Worm (Caenorhabditis elegans) whole organism, late embryonic: ENCODE results near the gene C44C1.1.

Source experiments
- C38D4.7 ChIP-seq: fragments of 200-800 bp; sonication (Bioruptor generic); optimal IDR thresholded peaks from 2 replicates; lab custom pipeline; 2018; ENCODE audit warnings: mild to moderate bottlenecking, missing genetic modification characterization, moderate library complexity, missing compliant biosample characterization
- F13H6.1 ChIP-seq: sonication (generic microtip); optimal IDR thresholded peaks from 2 replicates; lab custom pipeline; 2016; ENCODE audit warnings: missing genetic modification characterization, missing compliant biosample characterization
- K09A11.1 ChIP-seq: sonication (generic microtip); optimal IDR thresholded peaks from 2 replicates; lab custom pipeline; 2017; ENCODE audit warnings: antibody characterized with exemption, mild to moderate bottlenecking, missing genetic modification characterization, missing compliant biosample characterization; ENCODE audit not compliant: insufficient read depth
- T23F11.4 ChIP-seq: fragments of 200-800 bp; sonication (Bioruptor generic); optimal IDR thresholded peaks from 2 replicates; lab custom pipeline; 2018; ENCODE audit warnings: mild to moderate bottlenecking, missing genetic modification characterization, missing compliant biosample characterization
- ama-1 ChIP-seq: fragments of 150-350 bp; optimal IDR thresholded peaks from 2 replicates; lab custom pipeline; 2014
- ceh-22 ChIP-seq: sonication (generic microtip); optimal IDR thresholded peaks from 2 replicates; lab custom pipeline; 2017; ENCODE audit warnings: missing biosample characterization, missing genetic modification characterization
- ceh-24 ChIP-seq: sonication (generic microtip); optimal IDR thresholded peaks from 2 replicates; lab custom pipeline; 2016; ENCODE audit warnings: mild to moderate bottlenecking, missing genetic modification characterization, missing compliant biosample characterization
- ceh-30 ChIP-seq: fragments of 150-350 bp; optimal IDR thresholded peaks from 2 replicates; lab custom pipeline; 2014; ENCODE audit warnings: missing biosample characterization, missing genetic modification characterization
- ceh-34 ChIP-seq: sonication (generic microtip); optimal IDR thresholded peaks from 2 replicates; lab custom pipeline; 2016; ENCODE audit warnings: mild to moderate bottlenecking, missing genetic modification characterization, missing compliant biosample characterization
- ceh-45 ChIP-seq: fragments of 200-800 bp; sonication (Bioruptor generic); IDR thresholded peaks from 2 replicates; pipeline ENCODE4 v1.3.6; 2022; ENCODE audit warnings: missing genetic modification reagents, missing genetic modification characterization, missing compliant biosample characterization
- che-1 ChIP-seq: sonication (generic microtip); optimal IDR thresholded peaks from 2 replicates; lab custom pipeline; 2016; ENCODE audit warnings: mild to moderate bottlenecking, missing genetic modification characterization, missing compliant biosample characterization
- dve-1 ChIP-seq: sonication (generic microtip); optimal IDR thresholded peaks from 2 replicates; lab custom pipeline; 2017; ENCODE audit warnings: antibody characterized with exemption, mild to moderate bottlenecking, missing genetic modification characterization, missing compliant biosample characterization
- elt-2 ChIP-seq: sonication (generic microtip); optimal IDR thresholded peaks from 2 replicates; lab custom pipeline; 2016; ENCODE audit warnings: missing genetic modification reagents, missing genetic modification characterization, missing compliant biosample characterization
- elt-4 ChIP-seq: sonication (generic microtip); optimal IDR thresholded peaks from 2 replicates; lab custom pipeline; 2016; ENCODE audit warnings: missing genetic modification characterization, missing compliant biosample characterization
- fkh-6 ChIP-seq: sonication (generic microtip); optimal IDR thresholded peaks from 2 replicates; lab custom pipeline; 2016; ENCODE audit warnings: missing genetic modification characterization, missing compliant biosample characterization
- gmeb-2 ChIP-seq: sonication (generic microtip); optimal IDR thresholded peaks from 2 replicates; lab custom pipeline; 2016; ENCODE audit warnings: missing genetic modification characterization, inconsistent platforms, missing compliant biosample characterization
- hlh-13 ChIP-seq: fragments of 200-800 bp; sonication (Bioruptor generic); optimal IDR thresholded peaks from 2 replicates; lab custom pipeline; 2018; ENCODE audit warnings: mild to moderate bottlenecking, missing genetic modification characterization, missing compliant biosample characterization
- hlh-15 ChIP-seq: sonication (generic microtip); optimal IDR thresholded peaks from 2 replicates; lab custom pipeline; 2016; ENCODE audit warnings: missing genetic modification characterization, missing compliant biosample characterization
- hlh-30 ChIP-seq: sonication (generic microtip); optimal IDR thresholded peaks from 2 replicates; lab custom pipeline; 2017; ENCODE audit warnings: antibody characterized with exemption, missing genetic modification characterization, missing compliant biosample characterization; ENCODE audit not compliant: insufficient read depth
- hlh-8 ChIP-seq: sonication (generic microtip); optimal IDR thresholded peaks from 2 replicates; lab custom pipeline; 2016; ENCODE audit warnings: missing genotype, missing genetic modification characterization, missing compliant biosample characterization
- lim-6 ChIP-seq: sonication (generic microtip); optimal IDR thresholded peaks from 2 replicates; lab custom pipeline; 2016; ENCODE audit warnings: missing genetic modification characterization, missing compliant biosample characterization
- mec-3 ChIP-seq: sonication (generic microtip); optimal IDR thresholded peaks from 2 replicates; lab custom pipeline; 2016; ENCODE audit warnings: borderline replicate concordance, missing genetic modification characterization, missing compliant biosample characterization
- nfya-1 ChIP-seq: sonication (generic microtip); optimal IDR thresholded peaks from 2 replicates; lab custom pipeline; 2017; ENCODE audit warnings: missing genetic modification characterization, mild to moderate bottlenecking, missing compliant biosample characterization, antibody characterized with exemption, moderate library complexity
- nhr-232 ChIP-seq: sonication (generic microtip); optimal IDR thresholded peaks from 2 replicates; lab custom pipeline; 2016; ENCODE audit warnings: missing genetic modification characterization, missing compliant biosample characterization
- odd-2 ChIP-seq: sonication (generic microtip); optimal IDR thresholded peaks from 2 replicates; lab custom pipeline; 2017; ENCODE audit warnings: antibody characterized with exemption, mild to moderate bottlenecking, missing genetic modification characterization, missing compliant biosample characterization
- pat-9 ChIP-seq: fragments of 200-800 bp; sonication (Bioruptor generic); optimal IDR thresholded peaks from 2 replicates; lab custom pipeline; 2018; ENCODE audit warnings: mild to moderate bottlenecking, missing genetic modification characterization, moderate library complexity, missing compliant biosample characterization
- pha-4 ChIP-seq: fragments of 150-350 bp; optimal IDR thresholded peaks from 2 replicates; lab custom pipeline; 2018; ENCODE audit warnings: missing biosample characterization, missing genetic modification reagents, missing genetic modification characterization
- pqm-1 ChIP-seq: sonication (generic microtip); optimal IDR thresholded peaks from 2 replicates; lab custom pipeline; 2016; ENCODE audit warnings: missing genetic modification characterization, missing compliant biosample characterization
- ref-2 ChIP-seq: sonication (generic microtip); optimal IDR thresholded peaks from 2 replicates; lab custom pipeline; 2016; ENCODE audit warnings: missing genetic modification characterization, missing compliant biosample characterization
- sox-2 ChIP-seq: fragments of 200-800 bp; sonication (Bioruptor generic); IDR thresholded peaks from 2 replicates; pipeline ENCODE4 v1.3.6; 2022; ENCODE audit warnings: missing genetic modification reagents, missing genetic modification characterization, missing compliant biosample characterization
- sox-4 ChIP-seq: sonication (generic microtip); optimal IDR thresholded peaks from 2 replicates; lab custom pipeline; 2017; ENCODE audit warnings: mild to moderate bottlenecking, missing genetic modification characterization, inconsistent platforms, missing compliant biosample characterization
- syd-9 ChIP-seq: sonication (generic microtip); optimal IDR thresholded peaks from 2 replicates; lab custom pipeline; 2016; ENCODE audit warnings: mild to moderate bottlenecking, missing genetic modification characterization, moderate library complexity, missing compliant biosample characterization
- ttx-3 ChIP-seq: sonication (generic microtip); optimal IDR thresholded peaks from 2 replicates; lab custom pipeline; 2016; ENCODE audit warnings: missing genetic modification reagents, missing genetic modification characterization, missing compliant biosample characterization
- unc-42 ChIP-seq: sonication (generic microtip); optimal IDR thresholded peaks from 2 replicates; lab custom pipeline; 2016; ENCODE audit warnings: missing genotype, missing genetic modification characterization, missing compliant biosample characterization
- zip-5 ChIP-seq: sonication (generic microtip); optimal IDR thresholded peaks from 2 replicates; lab custom pipeline; 2016; ENCODE audit warnings: missing genetic modification characterization, missing compliant biosample characterization

The C44C1.1 gene

DNA sequence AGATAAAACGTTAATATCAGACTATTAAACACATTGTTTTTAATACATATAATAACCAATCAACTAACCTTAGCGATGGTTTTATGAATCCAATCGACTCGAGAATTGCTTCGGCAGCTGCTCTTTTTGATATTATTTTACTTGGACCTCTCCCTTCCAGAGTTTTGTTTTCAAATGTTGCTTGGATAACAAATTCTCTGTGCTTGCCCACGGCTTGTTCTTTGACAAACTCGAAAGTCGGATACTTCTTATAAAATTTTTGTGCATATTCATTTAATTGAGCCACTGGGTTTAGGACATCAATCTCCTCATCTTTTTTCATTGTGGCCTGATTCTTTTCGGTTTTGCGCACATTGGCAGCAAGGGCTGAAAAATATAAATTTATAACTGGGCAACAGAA lies 44.4 kb downstream of the C44C1.1 start, which contains the start of gene F55A4.3:
Gene F55A4.3, minus strand, starts transcription at position 101 of the 400 bp plus-strand sequence.
- TF ChIP-seq che-1 (no peak), T23F11.4 (GFP tag; lab: Kevin White, UChicago) (no peak), mec-3 (tag; lab: Kevin White, UChicago) (no peak), K09A11.1 (tag; lab: Kevin White, UChicago) (no peak), unc-42 (no peak), lim-6 (tag; lab: Kevin White, UChicago) (no peak), sox-2 (no peak), odd-2 (tag; lab: Kevin White, UChicago) (no peak), ceh-22 (tag; lab: Kevin White, UChicago) (no peak), ceh-34 (no peak), C38D4.7 (GFP tag; lab: Kevin White, UChicago) (no peak), elt-2 (tag; lab: Kevin White, UChicago) (no peak), dve-1 (tag; lab: Kevin White, UChicago) (no peak), pqm-1 (tag; lab: Kevin White, UChicago) (no peak), hlh-30 (tag; lab: Kevin White, UChicago) (no peak), elt-4 (no peak), hlh-8 (tag; lab: Kevin White, UChicago) (no peak)

DNA sequence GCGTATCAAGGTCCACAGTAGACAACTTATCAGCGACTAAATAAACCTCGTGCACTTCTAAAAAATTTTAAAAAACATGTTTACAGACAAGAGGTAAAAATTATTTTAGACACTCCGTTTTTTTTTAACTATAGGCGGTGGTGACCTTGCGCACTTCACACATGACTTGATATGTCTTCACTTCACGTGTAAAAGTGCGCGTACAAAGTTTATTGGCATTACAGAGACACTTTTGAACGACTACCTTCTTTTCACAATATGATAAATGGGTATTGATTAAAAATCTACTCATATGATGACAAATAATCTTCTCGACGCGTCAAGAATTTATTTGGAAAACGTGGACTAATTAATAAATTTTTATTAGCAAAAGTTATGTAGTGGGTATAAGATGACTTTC lies 46.1 kb downstream of the C44C1.1 start:
- TF ChIP-seq syd-9 (no peak), ceh-24 (tag; lab: Kevin White, UChicago) (no peak), pat-9 (tag; lab: Kevin White, UChicago) (no peak), zip-5 (tag; lab: Kevin White, UChicago) (no peak), F13H6.1 (tag; lab: Kevin White, UChicago) (no peak), sox-4 (no peak), hlh-13 (GFP tag; lab: Kevin White, UChicago) (no peak), ref-2 (tag; lab: Kevin White, UChicago) (no peak), pha-4 (tag; lab: Kevin White, UChicago) (no peak), fkh-6 (tag; lab: Kevin White, UChicago) (no peak), nfya-1 (no peak), hlh-15 (tag; lab: Kevin White, UChicago) (no peak), mec-3 (tag; lab: Kevin White, UChicago) (no peak), ttx-3 (tag; lab: Kevin White, UChicago) (no peak), hlh-8 (tag; lab: Kevin White, UChicago) (no peak), gmeb-2 (tag; lab: Kevin White, UChicago) (no peak), nhr-232 (no peak), ama-1 (lab: Kevin White, UChicago) (no peak), ceh-30 (tag; lab: Kevin White, UChicago) (no peak), ceh-45 (no peak)

ce11 chrX:1027370-1027769 lies 46.8 kb downstream of the C44C1.1 start:
- TF ChIP-seq ref-2 (tag; lab: Kevin White, UChicago): no peak
- no peak for TF ChIP-seq sox-2

DNA sequence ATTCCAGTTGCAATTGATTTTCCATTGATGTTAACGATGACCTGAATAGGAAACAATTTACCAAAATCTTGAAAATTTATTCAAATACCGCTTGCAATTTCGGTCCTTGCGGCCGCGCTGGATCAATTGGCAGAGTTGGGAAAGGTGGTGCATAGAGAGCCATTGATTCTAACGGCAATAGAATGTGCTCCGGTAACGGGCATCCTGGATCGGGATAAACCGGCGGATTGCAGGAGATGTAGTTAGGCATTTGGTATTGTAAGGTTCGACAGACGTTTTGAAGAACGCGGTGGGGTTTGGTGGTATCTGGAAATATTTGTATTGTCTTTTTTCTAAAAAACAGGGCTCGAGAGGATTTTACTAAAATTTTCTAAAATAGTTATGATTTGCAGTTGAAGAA lies 50.3 kb downstream of the C44C1.1 start:
- TF ChIP-seq ama-1 (lab: Kevin White, UChicago): no peak
